Worm (Caenorhabditis elegans) whole organism, L3 larva: Measurements from ENCODE around the gene nsph-4.2.
"Not testable (repeated sequence)": the region's sequence is repeated elsewhere in the genome, so short reads cannot be mapped to it uniquely, and the experiment has no call there.

Experiments
- aly-2 ChIP-seq: fragments of 150-350 bp; optimal IDR thresholded peaks from 2 replicates; lab custom pipeline; 2014; ENCODE audit warnings: missing biosample characterization, missing genetic modification characterization
- nhr-23 ChIP-seq: fragments of 150-350 bp; optimal IDR thresholded peaks from 2 replicates; lab custom pipeline; 2014; ENCODE audit warnings: missing biosample characterization, missing genetic modification reagents, missing genetic modification characterization
- nhr-237 ChIP-seq: fragments of 150-350 bp; optimal IDR thresholded peaks from 2 replicates; lab custom pipeline; 2014; ENCODE audit warnings: missing biosample characterization, missing genetic modification characterization
- skn-1 ChIP-seq: fragments of 150-350 bp; optimal IDR thresholded peaks from 2 replicates; lab custom pipeline; 2014; ENCODE audit warnings: missing biosample characterization, missing genetic modification characterization

- not testable (repeated sequence) for TF ChIP-seq nhr-23 (tag; lab: Kevin White, UChicago); skn-1 (tag; lab: Kevin White, UChicago); nhr-237; aly-2 (tag; lab: Kevin White, UChicago)
Measured at ce11 chrIV:5264700-5265210, 46.2 kb downstream of the nsph-4.2 start.
